Worm (Caenorhabditis elegans) whole organism, L4/young adult: ENCODE results near the gene dach-1.

Experiments
- W03F9.2 ChIP-seq: fragments of 150-350 bp; optimal IDR thresholded peaks from 2 replicates; lab custom pipeline; 2014; ENCODE audit warnings: missing biosample characterization, missing genetic modification characterization
- dao-5 ChIP-seq: sonication (generic microtip); optimal IDR thresholded peaks from 2 replicates; lab custom pipeline; 2016; ENCODE audit warnings: missing genotype, missing genetic modification characterization, moderate library complexity, missing compliant biosample characterization
- him-1 ChIP-seq: sonication (generic microtip); optimal IDR thresholded peaks from 2 replicates; lab custom pipeline; 2016; ENCODE audit warnings: missing genotype, missing genetic modification reagents, missing genetic modification characterization, missing compliant biosample characterization

DNA sequence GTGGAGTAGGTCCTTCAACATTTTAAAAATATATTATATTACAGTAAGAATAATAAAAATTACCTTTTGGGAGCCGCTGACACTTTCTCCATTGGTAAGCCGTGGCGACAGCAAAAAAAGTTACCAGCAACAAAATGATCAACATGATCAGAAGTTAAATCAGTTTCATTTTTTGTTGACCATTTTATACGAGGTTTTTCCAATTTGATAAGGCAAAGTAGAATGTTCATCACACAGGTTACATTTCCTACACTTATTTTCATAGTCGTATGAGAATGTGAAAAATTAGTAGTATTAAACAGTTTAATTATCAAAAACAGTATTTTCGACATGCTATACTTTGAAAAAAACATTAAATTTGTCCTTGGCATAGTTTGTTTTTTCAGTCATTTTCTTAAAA is 23.0 kb downstream of the dach-1 start, which contains the start of gene cyp-34A10:
- no peak for TF ChIP-seq him-1 (tag; lab: Kevin White, UChicago)
- TF ChIP-seq dao-5 (tag; lab: Kevin White, UChicago), result no peak
- no peak for TF ChIP-seq W03F9.2
